Fruit fly (Drosophila melanogaster): ENCODE measurements around the gene Nfs1.

Nfs1 gene

DNA sequence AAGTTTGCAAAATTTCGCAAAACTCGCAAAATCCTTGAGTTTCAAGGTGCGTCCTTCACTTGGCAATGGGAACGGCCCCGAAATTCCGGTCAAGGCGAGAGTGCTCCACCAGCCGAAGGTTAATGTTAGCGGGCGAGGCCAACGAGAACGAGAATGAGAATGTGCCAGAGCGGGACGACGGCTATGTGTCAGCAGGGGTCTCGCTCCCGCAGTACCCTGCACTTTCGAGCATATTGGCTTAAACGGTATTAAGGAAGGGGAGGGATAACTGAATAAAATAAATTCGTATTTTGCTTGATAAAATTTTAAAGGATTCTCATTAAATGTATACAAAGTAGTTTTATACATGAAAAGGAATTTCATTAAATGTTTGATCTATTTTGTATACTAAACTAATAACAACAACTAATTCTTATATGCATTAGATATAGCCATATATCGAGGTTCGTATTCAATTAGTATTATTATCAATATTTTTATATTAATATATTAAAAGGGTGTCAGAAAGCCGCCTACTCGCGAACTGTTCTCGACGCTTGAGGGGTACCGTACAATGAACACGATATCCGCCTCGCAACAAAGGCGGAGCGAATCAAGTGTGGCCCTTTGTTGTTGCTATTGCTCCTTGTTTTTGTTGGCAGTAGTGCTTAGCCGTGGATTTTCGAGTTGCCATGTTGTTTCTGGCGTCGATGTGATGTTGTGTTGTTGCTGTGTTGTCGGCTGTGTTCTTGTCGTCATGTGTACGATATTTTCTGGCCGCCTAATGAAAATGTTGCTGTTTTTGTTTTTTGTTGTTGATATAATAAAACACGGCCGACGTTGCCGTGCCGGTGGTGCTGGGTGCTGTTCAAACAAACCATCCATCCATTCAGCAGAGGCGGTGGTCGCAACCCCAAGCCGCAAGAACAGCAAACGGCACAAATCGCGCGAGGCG lies 7.2 kb downstream of the Nfs1 start:
- TF ChIP-seq CG6813 (GFP tag; optimal IDR thresholded peaks at IDR 0.05) (peak; percentile 92), CG34376 (GFP tag; optimal IDR thresholded peaks at IDR 0.05) (no peak), btn (GFP tag; optimal IDR thresholded peaks at IDR 0.05) (peak; percentile 46), CG16813 (GFP tag; IDR thresholded peaks at IDR 0.05; ENCODE audit: partially characterized antibody) (no peak), CG15514 (GFP tag; optimal IDR thresholded peaks at IDR 0.05) (peak; percentile 80), zen (tag; optimal IDR thresholded peaks at IDR 0.05) (peak; percentile 92), emc (GFP tag; optimal IDR thresholded peaks at IDR 0.05) (no peak), Dip2 (GFP tag; IDR thresholded peaks at IDR 0.05) (no peak), CG9932 (GFP tag; IDR thresholded peaks at IDR 0.05) (no peak), CG7372 (GFP tag; IDR thresholded peaks at IDR 0.05) (no peak), al (GFP tag; IDR thresholded peaks at IDR 0.05) (no peak), unc-4 (GFP tag; IDR thresholded peaks at IDR 0.05; ENCODE audit: partially characterized antibody) (no peak), pita (GFP tag; optimal IDR thresholded peaks at IDR 0.05) (no peak), Optix (GFP tag; IDR thresholded peaks at IDR 0.05) (no peak), CG3065 (GFP tag; optimal IDR thresholded peaks at IDR 0.05) (peak; percentile 77), gem (tag; optimal IDR thresholded peaks at IDR 0.05) (peak; percentile 99), zfh1 (GFP tag; IDR thresholded peaks at IDR 0.05) (no peak), H15 (GFP tag; IDR thresholded peaks at IDR 0.05) (no peak), TFAM (GFP tag; optimal IDR thresholded peaks at IDR 0.05) (peak; percentile 32), fd96Cb (tag; optimal IDR thresholded peaks at IDR 0.05) (peak; percentile 96), disco-r (GFP tag; optimal IDR thresholded peaks at IDR 0.05) (peak; percentile 18), Spps (tag; optimal IDR thresholded peaks at IDR 0.05) (peak; percentile 84), Mrtf (GFP tag; IDR thresholded peaks at IDR 0.05) (no peak), Fer3 (tag; optimal IDR thresholded peaks at IDR 0.05) (peak; percentile 92), CG31365 (tag; optimal IDR thresholded peaks at IDR 0.05) (no peak), BtbVII (GFP tag; optimal IDR thresholded peaks at IDR 0.05) (peak; percentile 97), Vsx1 (GFP tag; optimal IDR thresholded peaks at IDR 0.05) (peak; percentile 85), CG2116 (GFP tag; optimal IDR thresholded peaks at IDR 0.05) (peak; percentile 72), CHES-1-like (GFP tag; optimal IDR thresholded peaks at IDR 0.05) (peak; percentile 32), cas (GFP tag; IDR thresholded peaks at IDR 0.05) (no peak), Xrp1 (GFP tag; IDR thresholded peaks at IDR 0.05) (no peak), CG4404 (GFP tag; IDR thresholded peaks at IDR 0.05) (no peak), CG11504 (tag; optimal IDR thresholded peaks at IDR 0.05) (peak; percentile 96), z (GFP tag; IDR thresholded peaks at IDR 0.05) (no peak), Hsf (GFP tag; optimal IDR thresholded peaks at IDR 0.05) (peak; percentile 76), CG17328 (GFP tag; IDR thresholded peaks at IDR 0.05) (no peak), Rfx (GFP tag; IDR thresholded peaks at IDR 0.05) (no peak), CG17912 (GFP tag; optimal IDR thresholded peaks at IDR 0.05) (no peak), abd-A (tag; optimal IDR thresholded peaks at IDR 0.05) (no peak), CG14860 (GFP tag; IDR thresholded peaks at IDR 0.05; ENCODE audit: partially characterized antibody) (no peak), vvl (GFP tag; IDR thresholded peaks at IDR 0.05) (no peak), Asciz (GFP tag; optimal IDR thresholded peaks at IDR 0.05) (peak; percentile 93), insv (GFP tag; optimal IDR thresholded peaks at IDR 0.05) (peak in 1 of 2 experiments; percentile 47), CG16815 (GFP tag; optimal IDR thresholded peaks at IDR 0.05) (peak; percentile 94), MBD-R2 (GFP tag; IDR thresholded peaks at IDR 0.05) (no peak), gcm (GFP tag; optimal IDR thresholded peaks at IDR 0.05) (peak; percentile 96), Neu2 (GFP tag; optimal IDR thresholded peaks at IDR 0.05; ENCODE audit: borderline replicate concordance) (no peak), CG34422 (GFP tag; IDR thresholded peaks at IDR 0.05) (no peak), CG3995 (GFP tag; optimal IDR thresholded peaks at IDR 0.05) (peak; percentile 45)

Measured in whole organism, embryonic.